Fruit fly (Drosophila melanogaster): Measurements from ENCODE around the gene CG33322.
A peak's percentile ranks its signal among the peaks of the same experiment; 100 is the strongest.

The CG33322 gene

DNA sequence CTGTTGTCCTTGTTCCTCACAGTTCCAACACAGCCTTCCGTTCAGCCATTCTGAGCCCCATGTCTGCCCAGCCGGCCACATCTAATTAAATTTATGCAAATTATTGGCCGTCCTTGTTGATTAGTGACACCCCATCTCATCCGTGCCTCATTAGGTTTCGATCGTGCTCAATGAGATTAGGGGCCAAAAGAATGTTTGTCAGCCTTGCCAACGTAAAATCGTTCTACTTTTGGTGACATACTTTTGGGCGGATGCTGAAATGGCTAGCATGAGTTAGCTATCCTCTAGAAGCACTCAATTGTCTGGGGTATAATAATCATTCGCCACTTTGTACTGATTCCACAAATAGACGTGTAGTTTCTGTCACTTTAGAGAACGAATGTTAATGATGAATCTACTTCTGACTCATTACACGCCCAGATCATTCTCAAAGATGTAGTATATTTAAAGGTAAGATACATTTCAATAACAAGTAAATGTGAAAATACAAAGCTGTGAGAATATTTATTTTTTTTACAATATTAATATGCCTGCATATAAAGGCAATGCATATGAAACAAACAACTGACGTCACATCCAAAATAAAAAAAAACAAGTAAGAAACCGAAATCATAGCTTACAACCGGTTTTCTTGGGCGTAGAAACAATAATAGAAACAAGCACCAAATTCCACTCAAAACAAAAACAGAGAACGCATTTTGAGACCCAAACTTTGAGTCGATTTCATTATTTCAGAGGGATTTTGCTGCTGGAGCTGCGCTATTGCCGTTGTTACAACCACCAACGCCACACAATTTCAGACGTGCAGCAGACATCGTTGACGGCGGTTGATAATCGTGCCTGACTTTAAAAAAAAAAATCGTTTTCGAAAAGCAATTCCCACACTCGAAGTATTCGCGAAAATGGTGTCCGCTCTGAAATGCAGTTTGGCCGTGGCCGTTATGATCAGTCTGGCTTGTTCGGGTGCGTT, 42.6 kb upstream of the CG33322 start, which contains the start of gene bero (continued):
- TF ChIP-seq tna (GFP tag; IDR thresholded peaks at IDR 0.05; ENCODE audit: partially characterized antibody): peak; percentile 41; the same call in 1 of the 2 replicates
- peak; percentile 61 for TF ChIP-seq Med (GFP tag)
- TF ChIP-seq CG8290 (GFP tag; optimal IDR thresholded peaks at IDR 0.05): no peak
- peak in 1 of 2 experiments; percentile 63 for TF ChIP-seq CG8290 (tag; optimal IDR thresholded peaks at IDR 0.05)
- no peak for TF ChIP-seq jumu (GFP tag; optimal IDR thresholded peaks at IDR 0.05)
- peak; percentile 79 for TF ChIP-seq CG9215 (GFP tag; IDR thresholded peaks at IDR 0.05)
- no peak for TF ChIP-seq gsb (GFP tag; IDR thresholded peaks at IDR 0.05)
- peak; percentile 56; the same call in 1 of the 2 replicates for TF ChIP-seq chm (GFP tag; IDR thresholded peaks at IDR 0.05)
- no peak for TF ChIP-seq jigr1 (GFP tag; IDR thresholded peaks at IDR 0.05)
- TF ChIP-seq CG30403 (GFP tag; optimal IDR thresholded peaks at IDR 0.05): no peak
- no peak for TF ChIP-seq run (tag; optimal IDR thresholded peaks at IDR 0.05)
- peak; percentile 14 for TF ChIP-seq her (GFP tag; optimal IDR thresholded peaks at IDR 0.05)
- no peak for TF ChIP-seq corto (GFP tag; optimal IDR thresholded peaks at IDR 0.05)
- no peak for TF ChIP-seq Dad (GFP tag; optimal IDR thresholded peaks at IDR 0.05)
- peak; percentile 64; the same call in 2 of the 3 replicates for TF ChIP-seq CG6175 (GFP tag; IDR thresholded peaks at IDR 0.05)
- TF ChIP-seq Kr (GFP tag; optimal IDR thresholded peaks at IDR 0.05): no peak

DNA sequence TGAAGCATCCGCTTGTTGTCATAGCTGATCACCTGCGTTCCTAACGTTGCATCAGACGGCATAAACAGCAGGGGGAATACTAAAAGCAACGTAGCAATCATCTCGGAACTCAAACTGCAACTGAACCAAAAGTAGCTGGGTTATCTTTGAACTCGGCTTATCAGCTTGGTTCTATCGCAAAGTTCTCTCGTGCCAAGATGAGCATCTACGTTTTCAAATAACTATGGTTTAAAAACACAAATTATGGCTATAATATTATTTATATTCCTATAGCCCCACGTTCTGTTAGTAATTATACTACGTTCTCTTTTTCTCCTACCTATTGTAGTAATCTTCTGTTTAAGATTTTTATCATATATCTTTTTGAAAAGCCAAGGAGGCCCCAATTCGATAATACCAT, 41.8 kb upstream of the CG33322 start, which contains the start of gene CG14400:
CG14400 (minus strand) TSS at position 101 of the 400 bp plus-strand sequence.
- TF ChIP-seq Dip2 (GFP tag; IDR thresholded peaks at IDR 0.05): no peak
- no peak for TF ChIP-seq Drgx (GFP tag; IDR thresholded peaks at IDR 0.05)
- no peak for TF ChIP-seq chif (GFP tag; optimal IDR thresholded peaks at IDR 0.05)
- TF ChIP-seq Doc3 (GFP tag; IDR thresholded peaks at IDR 0.05; ENCODE audit: partially characterized antibody): no peak
- TF ChIP-seq CG9817 (tag; optimal IDR thresholded peaks at IDR 0.05): no peak
- no peak for TF ChIP-seq CG1602 (GFP tag; optimal IDR thresholded peaks at IDR 0.05)
- no peak for TF ChIP-seq CG12236 (GFP tag; optimal IDR thresholded peaks at IDR 0.05)
- TF ChIP-seq Lim3 (GFP tag; IDR thresholded peaks at IDR 0.05): no peak
- no peak for TF ChIP-seq CG31365 (tag; optimal IDR thresholded peaks at IDR 0.05)
- TF ChIP-seq CG4360 (GFP tag; IDR thresholded peaks at IDR 0.05): no peak
- no peak for TF ChIP-seq CG5180 (GFP tag; optimal IDR thresholded peaks at IDR 0.05)
- no peak for TF ChIP-seq kay (GFP tag; optimal IDR thresholded peaks at IDR 0.05)
- TF ChIP-seq lola (GFP tag; optimal IDR thresholded peaks at IDR 0.05): no peak

DNA sequence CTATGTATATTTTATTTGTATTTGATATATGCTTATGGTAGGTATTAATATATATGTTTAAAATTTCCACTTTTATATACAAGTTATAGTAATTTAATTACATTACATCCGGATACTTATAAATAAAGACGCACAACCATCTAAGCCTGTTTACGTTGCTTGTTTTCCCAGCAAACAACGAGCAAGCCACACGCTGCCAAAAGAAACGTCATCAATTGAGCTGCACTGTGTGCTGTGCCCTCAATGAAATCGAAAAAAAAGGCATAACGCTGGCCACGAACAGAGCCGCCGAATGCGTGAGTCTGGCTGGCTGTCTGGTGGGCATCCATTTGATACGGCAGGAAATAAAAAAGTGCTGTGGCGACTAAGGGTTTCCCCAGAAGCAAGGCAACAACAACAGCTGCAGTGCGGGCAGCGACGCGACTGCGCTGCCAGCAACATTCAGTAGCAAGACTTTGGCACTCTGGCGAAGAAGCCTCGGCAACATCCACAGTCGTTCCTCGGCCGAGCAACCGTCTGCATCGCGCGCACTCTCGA, 36.1 kb upstream of the CG33322 start, which contains the start of gene twit:
twit (plus strand) TSS at position 487 of the 537 bp plus-strand sequence.
- TF ChIP-seq CG17568 (GFP tag; optimal IDR thresholded peaks at IDR 0.05) (no peak), Max (GFP tag; optimal IDR thresholded peaks at IDR 0.05) (no peak), Sox102F (GFP tag; optimal IDR thresholded peaks at IDR 0.05) (peak; percentile 20), Deaf1 (tag; optimal IDR thresholded peaks at IDR 0.05) (peak; percentile 56), bsh (GFP tag; optimal IDR thresholded peaks at IDR 0.05) (peak in 1 of 2 experiments; percentile 33), sna (GFP tag; IDR thresholded peaks at IDR 0.05; ENCODE audit: partially characterized antibody) (no peak), CG17359 (tag; optimal IDR thresholded peaks at IDR 0.05) (peak; percentile 14), Med (GFP tag) (peak; percentile 44), Adf1 (GFP tag; IDR thresholded peaks at IDR 0.05) (peak; percentile 28; the same call in 1 of the 2 replicates), onecut (GFP tag; IDR thresholded peaks at IDR 0.05) (no peak), ATbp (GFP tag; optimal IDR thresholded peaks at IDR 0.05) (peak; percentile 77), wek (GFP tag; optimal IDR thresholded peaks at IDR 0.05) (peak; percentile 1), bowl (GFP tag; IDR thresholded peaks at IDR 0.05) (no peak), Ptx1 (GFP tag; IDR thresholded peaks at IDR 0.05) (0 out of 2 replicates have a peak, but pooled peaks have one; percentile 8), Hr51 (GFP tag; optimal IDR thresholded peaks at IDR 0.05) (no peak), CG9932 (GFP tag; IDR thresholded peaks at IDR 0.05) (peak; percentile 29; the same call in 1 of the 2 replicates), CG11504 (tag; optimal IDR thresholded peaks at IDR 0.05) (peak; percentile 41), CG4707 (GFP tag; optimal IDR thresholded peaks at IDR 0.05) (peak; percentile 17)

All from whole organism, embryonic.